Worm (Caenorhabditis elegans) whole organism, L4 larva: Measurements from ENCODE around the gene mec-12.

ENCODE experiments used
- nhr-102 ChIP-seq: sonication (generic microtip); optimal IDR thresholded peaks from 2 replicates; lab custom pipeline; 2016; ENCODE audit warnings: mild to moderate bottlenecking, missing genetic modification characterization, moderate library complexity, missing compliant biosample characterization
- nhr-6 ChIP-seq: fragments of 150-350 bp; optimal IDR thresholded peaks from 2 replicates; lab custom pipeline; 2014; ENCODE audit warnings: missing biosample characterization, missing genetic modification characterization

DNA sequence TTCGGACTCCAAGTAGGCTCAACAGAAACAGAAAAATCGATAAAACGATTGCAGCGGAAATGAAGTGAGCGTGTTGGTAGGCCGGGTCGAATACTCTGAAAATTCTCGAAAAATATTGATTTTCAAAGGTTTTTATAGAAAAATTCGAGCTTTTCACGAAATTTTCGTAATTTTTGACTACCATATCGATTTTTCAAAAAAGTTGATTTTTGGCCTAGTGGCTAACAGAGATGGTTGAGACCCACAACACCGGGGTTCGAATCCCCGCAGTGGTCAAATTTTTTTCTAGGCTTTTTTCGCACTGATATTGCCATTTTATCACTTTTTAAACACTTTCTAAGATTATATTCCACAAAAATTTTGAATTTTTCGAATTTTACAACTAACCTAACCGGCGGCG is 30.2 kb downstream of the mec-12 start:
- TF ChIP-seq nhr-6 = no peak
- TF ChIP-seq nhr-102 (tag; lab: Kevin White, UChicago) = no peak
